Worm (Caenorhabditis elegans) whole organism, mixed stage, embryonic: ENCODE results near the gene srt-44.

Source experiments
- nhr-12 ChIP-seq: fragments of 150-350 bp; optimal IDR thresholded peaks from 2 replicates; lab custom pipeline; 2014; ENCODE audit warnings: missing biosample characterization, missing genetic modification characterization
- nhr-2 ChIP-seq: fragments of 150-350 bp; optimal IDR thresholded peaks from 2 replicates; lab custom pipeline; 2014; ENCODE audit warnings: missing biosample characterization, missing genetic modification characterization

ce11 chrIV:15114324-15114723, 10.9 kb downstream of the srt-44 start, which contains the start of gene M199.135:
- no peak for TF ChIP-seq nhr-2 (tag; lab: Kevin White, UChicago)
- TF ChIP-seq nhr-12 (tag; lab: Kevin White, UChicago): no peak
